Fruit fly (Drosophila melanogaster) whole organism, adult: ENCODE results near the gene CG14325.

Experiments
- CG11617 ChIP-seq: fragments of 200-800 bp; sonication (Bioruptor generic); optimal IDR thresholded peaks from 2 replicates; lab custom pipeline; 2017; ENCODE audit warnings: mild to moderate bottlenecking, missing biosample characterization, missing genetic modification reagents, missing genetic modification characterization
- CG14711 ChIP-seq: fragments of 200-800 bp; sonication (Bioruptor generic); optimal IDR thresholded peaks from 2 replicates; lab custom pipeline; 2018; ENCODE audit warnings: missing biosample characterization, mild to moderate bottlenecking, missing genetic modification characterization, moderate library complexity
- CG1620 ChIP-seq: fragments of 200-800 bp; sonication (Bioruptor generic); optimal IDR thresholded peaks from 2 replicates; lab custom pipeline; 2016; ENCODE audit warnings: missing biosample characterization, missing genetic modification characterization
- CG7101 ChIP-seq: fragments of 200-800 bp; sonication (Bioruptor generic); optimal IDR thresholded peaks from 2 replicates; lab custom pipeline; 2018; ENCODE audit warnings: missing biosample characterization, mild to moderate bottlenecking, missing genetic modification characterization, moderate library complexity
- Clk ChIP-seq: fragments of 200-800 bp; sonication (Bioruptor generic); optimal IDR thresholded peaks from 2 replicates; lab custom pipeline; 2017; ENCODE audit warnings: missing biosample characterization, missing genetic modification characterization
- Hr96 ChIP-seq: fragments of 200-800 bp; sonication (Bioruptor generic); optimal IDR thresholded peaks from 2 replicates; lab custom pipeline; 2016; ENCODE audit warnings: missing biosample characterization, missing genetic modification characterization
- Mnt ChIP-seq: fragments of 200-800 bp; sonication (Bioruptor generic); optimal IDR thresholded peaks from 2 replicates; lab custom pipeline; 2016; ENCODE audit warnings: missing biosample characterization, mild to moderate bottlenecking, missing genetic modification characterization
- kay ChIP-seq: fragments of 200-800 bp; sonication (Bioruptor generic); peaks from one replicate; lab custom pipeline; 2016; ENCODE audit warnings: missing biosample characterization, missing genetic modification characterization, borderline replicate concordance
- ovo ChIP-seq: fragments of 200-800 bp; sonication (Bioruptor generic); optimal IDR thresholded peaks from 2 replicates; lab custom pipeline; 2016; ENCODE audit warnings: missing biosample characterization, missing genetic modification characterization
- tj ChIP-seq: fragments of 200-800 bp; sonication (Bioruptor generic); optimal IDR thresholded peaks from 3 replicates; lab custom pipeline; 2017; ENCODE audit warnings: missing biosample characterization, mild to moderate bottlenecking, missing genetic modification characterization, moderate library complexity

DNA sequence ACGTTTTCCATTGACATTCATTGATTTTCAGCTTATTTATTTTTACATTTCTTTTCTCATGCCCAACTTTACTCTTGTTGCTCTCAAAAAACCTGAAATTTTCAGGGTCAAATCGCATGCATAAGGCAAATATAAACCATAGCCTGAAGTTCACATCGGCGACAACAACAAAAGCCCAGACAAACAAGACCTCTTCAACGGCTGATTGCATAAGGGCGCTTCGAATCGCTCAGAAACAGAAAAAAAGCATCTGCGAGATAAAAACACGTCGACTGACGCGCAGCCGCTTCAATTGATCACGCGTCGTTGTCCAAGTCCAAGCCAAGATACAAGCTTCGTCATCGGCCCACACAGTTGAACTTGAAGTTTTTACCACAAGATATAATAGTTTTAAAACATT is 13.4 kb upstream of the CG14325 start, which contains the start of gene CG14327:
- TF ChIP-seq tj (GFP tag; lab: Kevin White, UChicago) (no peak), CG14711 (no peak), Hr96 (GFP tag; lab: Kevin White, UChicago) (no peak), CG1620 (GFP tag; lab: Kevin White, UChicago) (no peak), CG7101 (tag; lab: Kevin White, UChicago) (no peak), Mnt (GFP tag; lab: Kevin White, UChicago) (no peak), kay (no peak), Clk (GFP tag; lab: Kevin White, UChicago) (no peak), CG11617 (GFP tag; lab: Kevin White, UChicago) (no peak), ovo (GFP tag; lab: Kevin White, UChicago) (no peak)
